Worm (Caenorhabditis elegans) whole organism, young adult: ENCODE results near the gene zim-3.

ENCODE experiments used
- F33H1.4 ChIP-seq: fragments of 200-800 bp; sonication (Bioruptor generic); IDR thresholded peaks from 2 replicates; pipeline ENCODE4 v1.3.6; 2022; ENCODE audit warnings: missing genetic modification reagents, missing genetic modification characterization, missing compliant biosample characterization
- ceh-79 ChIP-seq: sonication (generic microtip); optimal IDR thresholded peaks from 2 replicates; lab custom pipeline; 2017; ENCODE audit warnings: mild to moderate bottlenecking, missing genetic modification characterization, missing compliant biosample characterization
- ceh-91 ChIP-seq: fragments of 200-800 bp; sonication (Bioruptor generic); IDR thresholded peaks from 2 replicates; pipeline ENCODE4 v1.3.6; 2022; ENCODE audit warnings: missing genetic modification reagents, missing genetic modification characterization, missing compliant biosample characterization
- egrh-3 ChIP-seq: fragments of 200-800 bp; sonication (Bioruptor generic); IDR thresholded peaks from 2 replicates; pipeline ENCODE4 v1.3.6; 2022; ENCODE audit warnings: missing genetic modification reagents, missing genetic modification characterization, missing compliant biosample characterization
- fkh-3 ChIP-seq: sonication (generic microtip); optimal IDR thresholded peaks from 2 replicates; lab custom pipeline; 2016; ENCODE audit warnings: mild to moderate bottlenecking, missing genetic modification characterization, missing compliant biosample characterization
- hlh-12 ChIP-seq: sonication (generic microtip); optimal IDR thresholded peaks from 2 replicates; lab custom pipeline; 2016; ENCODE audit warnings: missing genetic modification characterization, missing compliant biosample characterization
- lir-1 ChIP-seq: fragments of 200-800 bp; sonication (Bioruptor generic); conservative IDR thresholded peaks from 2 replicates; pipeline ENCODE4 v1.3.6; 2022; ENCODE audit warnings: missing genetic modification reagents, missing genetic modification characterization, missing compliant biosample characterization
- nfya-1 ChIP-seq: sonication (generic microtip); optimal IDR thresholded peaks from 2 replicates; lab custom pipeline; 2017; ENCODE audit warnings: antibody characterized with exemption, missing compliant biosample characterization, missing genetic modification characterization, borderline replicate concordance; ENCODE audit not compliant: insufficient read depth
- sdz-38 ChIP-seq: sonication (generic microtip); optimal IDR thresholded peaks from 2 replicates; lab custom pipeline; 2016; ENCODE audit warnings: missing genotype, missing genetic modification characterization, missing compliant biosample characterization
- sea-2 ChIP-seq: fragments of 200-800 bp; sonication (Bioruptor generic); IDR thresholded peaks from 2 replicates; pipeline ENCODE4 v1.3.6; 2022; ENCODE audit warnings: missing genetic modification characterization, missing compliant biosample characterization
- sptf-2 ChIP-seq: fragments of 200-800 bp; sonication (Bioruptor generic); optimal IDR thresholded peaks from 2 replicates; lab custom pipeline; 2018; ENCODE audit warnings: mild to moderate bottlenecking, missing genetic modification characterization, missing compliant biosample characterization

DNA sequence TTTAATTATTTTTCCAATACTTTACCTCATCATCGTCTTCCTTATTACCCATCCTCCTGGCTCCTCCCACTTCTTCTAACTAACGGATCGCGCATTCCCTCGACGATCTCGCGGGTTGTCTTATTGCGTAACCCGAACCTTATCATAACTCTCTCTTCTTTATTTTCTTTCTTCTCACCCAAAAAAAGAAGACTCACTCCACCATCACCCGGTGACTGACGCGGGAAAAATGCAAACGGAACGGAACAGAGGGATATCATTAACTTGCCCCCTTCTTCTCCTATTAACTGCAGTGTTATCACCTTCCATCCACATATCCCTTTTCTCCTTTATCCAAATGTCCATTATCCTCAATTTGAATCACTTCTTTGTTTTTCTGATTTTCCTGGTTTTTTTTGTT lies 11.6 kb downstream of the zim-3 start:
- TF ChIP-seq sdz-38, result no peak
- TF ChIP-seq egrh-3, result no peak
- TF ChIP-seq lir-1, result no peak
- TF ChIP-seq nfya-1 (tag; lab: Kevin White, UChicago), result no peak
- TF ChIP-seq sea-2 (GFP tag; lab: Robert Waterston, UW), result no peak
- no peak for TF ChIP-seq F33H1.4 (GFP tag; lab: Robert Waterston, UW)
- no peak for TF ChIP-seq ceh-91 (GFP tag; lab: Robert Waterston, UW)
- no peak for TF ChIP-seq fkh-3 (tag; lab: Kevin White, UChicago)
- no peak for TF ChIP-seq sptf-2 (GFP tag; lab: Kevin White, UChicago)
- no peak for TF ChIP-seq ceh-79 (tag; lab: Kevin White, UChicago)
- TF ChIP-seq hlh-12 (tag; lab: Kevin White, UChicago), result no peak
